Fruit fly (Drosophila melanogaster) whole organism, wandering third instar larva: ENCODE data around the gene Vajk2.
A peak's percentile ranks its signal among the peaks of the same experiment; 100 is the strongest.

ENCODE experiments used
- Abd-B ChIP-seq: fragments of >200 bp; optimal IDR thresholded peaks from 2 replicates; lab custom pipeline; 2017; ENCODE audit warnings: missing biosample characterization, missing genetic modification characterization
- CG32264 ChIP-seq: fragments of 200-800 bp; sonication (Bioruptor generic); optimal IDR thresholded peaks from 2 replicates; lab custom pipeline; 2016; ENCODE audit warnings: missing biosample characterization, missing genetic modification characterization
- CrebA ChIP-seq: fragments of 200-800 bp; sonication (Bioruptor generic); optimal IDR thresholded peaks from 2 replicates; lab custom pipeline; 2016; ENCODE audit warnings: missing biosample characterization, mild to moderate bottlenecking, missing genetic modification characterization, borderline replicate concordance
- Dfd ChIP-seq: fragments of >200 bp; optimal IDR thresholded peaks from 2 replicates; lab custom pipeline; 2017; ENCODE audit warnings: missing biosample characterization, missing genetic modification characterization
- Dif ChIP-seq: fragments of 200-275, 200-300 bp; sonication (Bioruptor generic); optimal IDR thresholded peaks from 2 replicates; lab custom pipeline; 2018; ENCODE audit warnings: missing biosample characterization, missing genetic modification characterization; ENCODE audit not compliant: partially characterized antibody
- HLH106 ChIP-seq: fragments of 200-800 bp; optimal IDR thresholded peaks from 3 replicates; lab custom pipeline; 2019; ENCODE audit warnings: missing biosample characterization, mild to moderate bottlenecking, missing genetic modification characterization, moderate library complexity
- Hnf4 ChIP-seq: fragments of 200-800 bp; sonication (Bioruptor generic); optimal IDR thresholded peaks from 2 replicates; lab custom pipeline; 2016; ENCODE audit warnings: missing biosample characterization, mild to moderate bottlenecking, missing genetic modification characterization
- Hr78 ChIP-seq: fragments of >200 bp; optimal IDR thresholded peaks from 2 replicates; lab custom pipeline; 2017; ENCODE audit warnings: missing biosample characterization, missing genetic modification characterization
- Hr83 ChIP-seq: fragments of 200-300 bp; sonication (Bioruptor generic); optimal IDR thresholded peaks from 2 replicates; lab custom pipeline; 2016; ENCODE audit warnings: missing biosample characterization, mild to moderate bottlenecking, missing genetic modification characterization, moderate library complexity; ENCODE audit not compliant: poor library complexity, severe bottlenecking
- Jra ChIP-seq: sonication (Bioruptor generic); optimal IDR thresholded peaks from 2 replicates; lab custom pipeline; 2016; ENCODE audit warnings: missing biosample characterization, missing genetic modification characterization
- Mio ChIP-seq: sonication (Bioruptor generic); optimal IDR thresholded peaks from 2 replicates; lab custom pipeline; 2016; ENCODE audit warnings: missing biosample characterization, missing genetic modification characterization
- Myc ChIP-seq: fragments of >200 bp; optimal IDR thresholded peaks from 2 replicates; lab custom pipeline; 2017
- N ChIP-seq: fragments of >200 bp; optimal IDR thresholded peaks from 2 replicates; lab custom pipeline; 2018; ENCODE audit warnings: missing biosample characterization, missing external identifiers, missing genetic modification characterization
- OdsH ChIP-seq: fragments of 200-800 bp; sonication (Bioruptor generic); optimal IDR thresholded peaks from 2 replicates; lab custom pipeline; 2016; ENCODE audit warnings: missing biosample characterization, mild to moderate bottlenecking, missing genetic modification characterization
- br ChIP-seq: fragments of 200-800 bp; sonication (Bioruptor generic); optimal IDR thresholded peaks from 2 replicates; lab custom pipeline; 2016; ENCODE audit warnings: missing biosample characterization, missing genetic modification characterization
- brk ChIP-seq: fragments of 200-800 bp; sonication (Bioruptor generic); optimal IDR thresholded peaks from 2 replicates; lab custom pipeline; 2016; ENCODE audit warnings: missing biosample characterization, mild to moderate bottlenecking, missing genetic modification characterization
- dl ChIP-seq, 2 experiments: fragments of 175-275, 200-275 bp in 1 of 2; fragments of 200-275 bp in 1 of 2; sonication (Bioruptor generic); optimal IDR thresholded peaks; lab custom pipeline; 2018; ENCODE audit warnings: mild to moderate bottlenecking in 2 of 2, missing biosample characterization in 2 of 2, missing genetic modification characterization in 2 of 2, moderate library complexity in 2 of 2; ENCODE audit not compliant: partially characterized antibody in 2 of 2, insufficient read depth in 1 of 2
- dmrt93B ChIP-seq: fragments of 200-800 bp; sonication (Bioruptor generic); optimal IDR thresholded peaks from 2 replicates; lab custom pipeline; 2018; ENCODE audit warnings: missing biosample characterization, mild to moderate bottlenecking, missing genetic modification characterization
- dsf ChIP-seq: sonication (Bioruptor generic); optimal IDR thresholded peaks from 2 replicates; lab custom pipeline; 2016; ENCODE audit warnings: missing biosample characterization, missing genetic modification characterization, borderline replicate concordance
- ey ChIP-seq: fragments of 200-800 bp; sonication (Bioruptor generic); optimal IDR thresholded peaks from 2 replicates; lab custom pipeline; 2016; ENCODE audit warnings: missing biosample characterization, missing genetic modification characterization
- foxo ChIP-seq, 2 experiments: fragments of 200-800 bp; sonication (Bioruptor generic); optimal IDR thresholded peaks; 2 replicates in 1 of 2; 3 replicates in 1 of 2; lab custom pipeline; 2016 to 2017; ENCODE audit warnings: missing biosample characterization in 2 of 2, missing genetic modification characterization in 2 of 2
- fru ChIP-seq: fragments of 200-800 bp; sonication (Bioruptor generic); optimal IDR thresholded peaks from 3 replicates; lab custom pipeline; 2016; ENCODE audit warnings: missing biosample characterization, mild to moderate bottlenecking, missing genetic modification characterization
- jim ChIP-seq: fragments of 175-275, 200-325 bp; sonication (Bioruptor generic); optimal IDR thresholded peaks from 2 replicates; lab custom pipeline; 2016; ENCODE audit warnings: missing biosample characterization, mild to moderate bottlenecking, missing genetic modification characterization
- lola ChIP-seq: fragments of >200 bp; optimal IDR thresholded peaks from 2 replicates; lab custom pipeline; 2017; ENCODE audit warnings: missing biosample characterization, missing genetic modification characterization
- pan ChIP-seq: fragments of >200 bp; optimal IDR thresholded peaks from 2 replicates; lab custom pipeline; 2017
- psq ChIP-seq: fragments of 200-800 bp; sonication (Bioruptor generic); optimal IDR thresholded peaks from 3 replicates; lab custom pipeline; 2017; ENCODE audit warnings: missing biosample characterization, mild to moderate bottlenecking, missing genetic modification characterization, moderate library complexity
- rgr ChIP-seq: fragments of 200-800 bp; sonication (Bioruptor generic); optimal IDR thresholded peaks from 3 replicates; lab custom pipeline; 2016; ENCODE audit warnings: missing biosample characterization, mild to moderate bottlenecking, missing genetic modification characterization
- sage ChIP-seq: fragments of 200-800 bp; sonication (Bioruptor generic); optimal IDR thresholded peaks from 2 replicates; lab custom pipeline; 2016; ENCODE audit warnings: missing biosample characterization, mild to moderate bottlenecking, missing genetic modification characterization
- sv ChIP-seq: fragments of 200-800 bp; sonication (Bioruptor generic); optimal IDR thresholded peaks from 3 replicates; lab custom pipeline; 2016; ENCODE audit warnings: missing biosample characterization, missing genetic modification characterization
- woc ChIP-seq: sonication (Bioruptor generic); optimal IDR thresholded peaks from 2 replicates; lab custom pipeline; 2016; ENCODE audit warnings: missing biosample characterization, mild to moderate bottlenecking, missing genetic modification characterization

Gene Vajk2

dm6 chr2L:13925699-13926098 is 8.8 kb downstream of the Vajk2 start:
- TF ChIP-seq N (no peak), dmrt93B (GFP tag; lab: Kevin White, UChicago) (no peak), HLH106 (tag; lab: Kevin White, UChicago) (no peak), br (GFP tag; lab: Kevin White, UChicago) (no peak), CrebA (GFP tag; lab: Kevin White, UChicago) (no peak), dsf (GFP tag; lab: Kevin White, UChicago) (no peak), Dfd (GFP tag; lab: Kevin White, UChicago) (no peak), psq (GFP tag; lab: Kevin White, UChicago) (no peak), foxo (GFP tag; optimal IDR thresholded peaks at IDR 0.05; lab: Kevin White, UChicago) (no peak), Mio (no peak), ey (GFP tag; lab: Kevin White, UChicago) (no peak), rgr (GFP tag; lab: Kevin White, UChicago) (no peak), Dif (GFP tag; lab: Kevin White, UChicago) (no peak), OdsH (GFP tag; lab: Kevin White, UChicago) (no peak), CG32264 (no peak)

DNA sequence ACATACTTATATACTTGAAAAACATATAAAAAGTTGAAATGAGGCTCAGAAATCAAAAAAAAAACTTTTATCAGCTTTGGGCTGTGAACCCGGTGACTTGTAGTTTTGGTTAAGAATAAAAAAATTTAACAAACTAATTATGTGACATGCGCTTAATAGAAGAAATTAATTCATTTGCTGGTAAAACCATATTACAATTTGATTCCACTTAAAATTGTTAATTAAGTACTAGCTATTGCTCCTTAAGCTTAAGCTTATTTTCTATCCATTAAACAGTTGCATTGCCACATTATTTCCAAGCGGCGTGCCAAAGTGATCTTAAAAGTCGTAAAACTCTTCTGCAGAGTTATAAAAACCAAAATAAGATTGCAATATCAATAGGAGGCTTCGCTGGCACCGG is 10.5 kb downstream of the Vajk2 start:
- TF ChIP-seq pan (no peak), fru (GFP tag; lab: Kevin White, UChicago) (no peak), sage (GFP tag; lab: Kevin White, UChicago) (no peak), N (no peak), woc (GFP tag; lab: Kevin White, UChicago) (peak; percentile 29), Hr83 (no peak)

- TF ChIP-seq brk (GFP tag; lab: Kevin White, UChicago): no peak
These were observed 11.0 kb downstream of the Vajk2 start, which contains the start of gene Vajk1 for dm6 chr2L:13923453-13923852. TSS of gene Vajk1 (minus strand) at chr2L:13923553.

- TF ChIP-seq dl (GFP tag; optimal IDR thresholded peaks at IDR 0.05; lab: Kevin White, UChicago; ENCODE audit: insufficient read depth in 1 of 2, partially characterized antibody in 2 of 2): no peak
- no peak for TF ChIP-seq psq (GFP tag; lab: Kevin White, UChicago)
- no peak for TF ChIP-seq Hnf4 (GFP tag; lab: Kevin White, UChicago)
- no peak for TF ChIP-seq Mio
- TF ChIP-seq ey (GFP tag; lab: Kevin White, UChicago): no peak
- no peak for TF ChIP-seq Abd-B
- TF ChIP-seq CrebA (GFP tag; lab: Kevin White, UChicago): no peak
- no peak for TF ChIP-seq Hr78
- TF ChIP-seq lola (GFP tag; lab: Kevin White, UChicago): no peak
- no peak for TF ChIP-seq fru (GFP tag; lab: Kevin White, UChicago)
- no peak for TF ChIP-seq sv (GFP tag; lab: Kevin White, UChicago)
- TF ChIP-seq jim (GFP tag; lab: Kevin White, UChicago): no peak
- TF ChIP-seq Dif (GFP tag; lab: Kevin White, UChicago): no peak
- TF ChIP-seq dsf (GFP tag; lab: Kevin White, UChicago): no peak
- TF ChIP-seq Myc: no peak
- no peak for TF ChIP-seq Jra (GFP tag; lab: Kevin White, UChicago)
These were observed 20.1 kb downstream of the Vajk2 start, which contains the start of gene Ance-3 for dm6 chr2L:13914425-13914824. TSS of gene Ance-3 (plus strand) at chr2L:13914725.

DNA sequence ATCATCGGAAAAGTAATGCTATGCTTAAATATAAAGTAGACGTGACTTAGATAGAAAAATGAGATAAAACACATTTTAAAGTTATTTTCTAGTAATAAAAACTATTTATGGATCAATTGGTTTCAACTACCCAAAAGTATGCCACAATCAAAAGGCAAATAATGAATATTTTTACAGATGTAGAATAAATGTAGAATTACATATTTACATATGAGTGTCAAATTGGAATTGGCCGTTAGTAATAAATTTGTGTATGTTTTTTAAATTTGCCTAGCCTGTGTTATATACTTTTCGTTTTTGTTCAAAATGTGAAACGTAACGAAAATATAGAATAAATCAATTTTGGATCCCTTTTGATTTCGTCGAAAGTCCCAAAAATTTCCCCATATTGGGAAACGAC is 22.7 kb downstream of the Vajk2 start, which contains the start of gene Acyp:
TSS of gene Acyp (plus strand) at position 301 of the 400 bp plus-strand sequence.
- peak; percentile 27 for TF ChIP-seq Myc
- no peak for TF ChIP-seq br (GFP tag; lab: Kevin White, UChicago)

dm6 chr2L:13909033-13909432 is 25.5 kb downstream of the Vajk2 start, which contains the start of gene Ance-2:
TSS of gene Ance-2 (plus strand) at chr2L:13909333.
- no peak for TF ChIP-seq woc (GFP tag; lab: Kevin White, UChicago)
